Worm (Caenorhabditis elegans): ENCODE data around the gene T05B4.8.

DNA sequence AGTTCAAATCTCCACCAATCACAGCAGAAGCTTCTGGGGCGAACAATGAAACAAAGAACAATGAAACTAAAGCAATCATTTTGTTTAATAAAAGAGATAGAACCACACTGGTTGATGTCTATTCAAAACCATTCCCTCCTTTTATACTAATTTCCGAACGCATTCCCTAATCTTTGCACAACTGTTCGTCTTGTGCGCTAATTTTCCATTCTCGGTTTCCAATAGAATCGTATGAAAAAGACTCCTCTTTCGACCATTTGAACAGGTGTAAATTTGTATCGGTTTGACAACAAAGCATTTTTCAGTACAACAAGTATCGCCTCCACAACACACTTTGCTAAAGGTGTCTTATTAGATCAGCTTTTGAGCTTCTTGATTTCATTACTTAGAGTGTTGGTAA, at the start of gene T05B4.8:
- no peak for TF ChIP-seq cnd-1 (tag; optimal IDR thresholded peaks at IDR 0.05)
- no peak for TF ChIP-seq nhr-237 (tag; optimal IDR thresholded peaks at IDR 0.05)
- no peak for TF ChIP-seq zip-8 (tag; optimal IDR thresholded peaks at IDR 0.05)
- TF ChIP-seq sptf-1 (tag; optimal IDR thresholded peaks at IDR 0.05) = no peak
- no peak for TF ChIP-seq elt-3 (tag; optimal IDR thresholded peaks at IDR 0.05)
- no peak for TF ChIP-seq nhr-28 (tag; optimal IDR thresholded peaks at IDR 0.05)
- no peak for TF ChIP-seq lsy-2 (tag; optimal IDR thresholded peaks at IDR 0.05)
- TF ChIP-seq ztf-11 (tag; optimal IDR thresholded peaks at IDR 0.05) = no peak
- no peak for TF ChIP-seq blmp-1 (tag; optimal IDR thresholded peaks at IDR 0.05)
